Worm (Caenorhabditis elegans): ENCODE results near the gene R04A9.9.

DNA sequence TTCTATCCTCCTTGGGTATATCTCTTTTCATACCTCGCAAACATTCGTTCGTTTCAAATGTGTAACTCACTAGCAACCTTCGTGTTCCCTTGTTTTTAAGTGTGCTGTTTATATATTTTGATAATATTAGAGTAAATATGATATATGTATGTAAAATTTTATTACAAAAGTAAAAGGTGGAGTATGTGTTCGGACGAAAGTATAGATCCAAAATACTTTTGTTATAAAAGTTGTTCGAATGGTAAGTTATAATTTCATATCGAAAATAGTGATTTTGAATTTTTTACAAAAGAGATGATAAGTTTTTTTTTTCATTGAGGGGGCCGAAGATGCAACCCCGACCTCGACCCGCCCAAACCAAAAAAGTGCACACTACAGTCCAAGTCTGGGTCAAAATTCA lies 32.6 kb downstream of the R04A9.9 start, which contains the start of gene C04E7.1:
- no peak for TF ChIP-seq mdl-1 (tag; optimal IDR thresholded peaks at IDR 0.05)
- TF ChIP-seq ceh-16 (tag; optimal IDR thresholded peaks at IDR 0.05), result no peak
- TF ChIP-seq nhr-23 (tag; optimal IDR thresholded peaks at IDR 0.05), result no peak
- TF ChIP-seq lsy-2 (tag; optimal IDR thresholded peaks at IDR 0.05), result no peak
- TF ChIP-seq nhr-12 (tag; optimal IDR thresholded peaks at IDR 0.05), result no peak
- no peak for TF ChIP-seq ceh-82 (tag; optimal IDR thresholded peaks at IDR 0.05)
- no peak for TF ChIP-seq lin-11 (tag; optimal IDR thresholded peaks at IDR 0.05)
- no peak for TF ChIP-seq elt-3 (tag; optimal IDR thresholded peaks at IDR 0.05)
- TF ChIP-seq zag-1 (tag; optimal IDR thresholded peaks at IDR 0.05), result no peak
- no peak for TF ChIP-seq lin-13 (GFP tag; optimal IDR thresholded peaks at IDR 0.05)

Data from whole organism, L2 larva.